Fruit fly (Drosophila melanogaster) whole organism, wandering third instar larva: ENCODE results near the gene Sid.

Source experiments
- Hr83 ChIP-seq: fragments of 200-300 bp; sonication (Bioruptor generic); optimal IDR thresholded peaks from 2 replicates; lab custom pipeline; 2016; ENCODE audit warnings: missing biosample characterization, mild to moderate bottlenecking, missing genetic modification characterization, moderate library complexity; ENCODE audit not compliant: poor library complexity, severe bottlenecking
- N ChIP-seq: fragments of >200 bp; optimal IDR thresholded peaks from 2 replicates; lab custom pipeline; 2018; ENCODE audit warnings: missing biosample characterization, missing external identifiers, missing genetic modification characterization
- Vsx2 ChIP-seq: fragments of 200-300, 225-300 bp; sonication (Bioruptor generic); optimal IDR thresholded peaks from 2 replicates; lab custom pipeline; 2018; ENCODE audit warnings: missing biosample characterization, missing genetic modification characterization; ENCODE audit not compliant: partially characterized antibody
- h ChIP-seq: fragments of 200-800 bp; sonication (Bioruptor generic); optimal IDR thresholded peaks from 3 replicates; lab custom pipeline; 2016; ENCODE audit warnings: missing biosample characterization, mild to moderate bottlenecking, missing genetic modification characterization
- sage ChIP-seq: fragments of 200-800 bp; sonication (Bioruptor generic); optimal IDR thresholded peaks from 2 replicates; lab custom pipeline; 2016; ENCODE audit warnings: missing biosample characterization, mild to moderate bottlenecking, missing genetic modification characterization
- woc ChIP-seq: sonication (Bioruptor generic); optimal IDR thresholded peaks from 2 replicates; lab custom pipeline; 2016; ENCODE audit warnings: missing biosample characterization, mild to moderate bottlenecking, missing genetic modification characterization

dm6 chr3R:28631753-28632152 is 38.8 kb upstream of the Sid start:
- TF ChIP-seq h = peak; percentile 31
- no peak for TF ChIP-seq Vsx2 (GFP tag; lab: Kevin White, UChicago)
- no peak for TF ChIP-seq Hr83 (GFP tag; lab: Kevin White, UChicago)
- TF ChIP-seq sage (GFP tag; lab: Kevin White, UChicago) = no peak
- no peak for TF ChIP-seq N (GFP tag; lab: Kevin White, UChicago)
- TF ChIP-seq woc (GFP tag; lab: Kevin White, UChicago) = no peak
